Fruit fly (Drosophila melanogaster) whole organism, embryonic: ENCODE measurements around the gene BTBD9.

Source experiments
- ATbp ChIP-seq: fragments of 200-800 bp; sonication (Bioruptor generic); optimal IDR thresholded peaks from 2 replicates; lab custom pipeline; 2017; ENCODE audit warnings: missing biosample characterization, mild to moderate bottlenecking, missing genetic modification characterization, missing genetic modification reagents
- Ada2b ChIP-seq: fragments of 200-800 bp; sonication (Bioruptor generic); IDR thresholded peaks from 2 replicates; pipeline ENCODE4 v1.3.6; 2022; ENCODE audit warnings: missing biosample characterization, missing genetic modification characterization
- Asciz ChIP-seq: fragments of 200-800 bp; sonication (Bioruptor generic); optimal IDR thresholded peaks from 2 replicates; lab custom pipeline; 2017; ENCODE audit warnings: missing biosample characterization, mild to moderate bottlenecking, missing genetic modification characterization, missing genetic modification reagents
- CG10543 ChIP-seq: fragments of 200-800 bp; sonication (Bioruptor generic); optimal IDR thresholded peaks from 3 replicates; lab custom pipeline; 2017; ENCODE audit warnings: missing biosample characterization, mild to moderate bottlenecking, missing genetic modification characterization, moderate library complexity
- CG10979 ChIP-seq: fragments of 200-800 bp; sonication (Bioruptor generic); optimal IDR thresholded peaks from 2 replicates; lab custom pipeline; 2018; ENCODE audit warnings: missing biosample characterization, mild to moderate bottlenecking, missing genetic modification characterization, moderate library complexity
- CG11247 ChIP-seq: fragments of 200-800 bp; sonication (Bioruptor generic); IDR thresholded peaks from 2 replicates; pipeline ENCODE4 v1.3.6; 2022; ENCODE audit warnings: missing biosample characterization, missing genetic modification characterization
- CG12236 ChIP-seq: fragments of 200-800 bp; sonication (Bioruptor generic); optimal IDR thresholded peaks from 2 replicates; lab custom pipeline; 2016; ENCODE audit warnings: missing biosample characterization, missing genetic modification characterization
- CG15073 ChIP-seq: fragments of 200-800 bp; sonication (Bioruptor generic); optimal IDR thresholded peaks from 2 replicates; lab custom pipeline; 2016; ENCODE audit warnings: missing biosample characterization, missing genetic modification characterization
- CG15269 ChIP-seq: fragments of 200-800 bp; sonication (Bioruptor generic); optimal IDR thresholded peaks from 2 replicates; lab custom pipeline; 2018; ENCODE audit warnings: missing biosample characterization, mild to moderate bottlenecking, missing genetic modification characterization, moderate library complexity
- CG17328 ChIP-seq: fragments of 200-800 bp; sonication (Bioruptor generic); IDR thresholded peaks from 2 replicates; pipeline ENCODE4 v1.3.6; 2022; ENCODE audit warnings: missing biosample characterization, missing genetic modification characterization
- CG17912 ChIP-seq: fragments of 200-800 bp; sonication (Bioruptor generic); optimal IDR thresholded peaks from 2 replicates; lab custom pipeline; 2018; ENCODE audit warnings: missing biosample characterization, mild to moderate bottlenecking, missing genetic modification characterization
- CG18619 ChIP-seq: fragments of 200-800 bp; sonication (Bioruptor generic); optimal IDR thresholded peaks from 3 replicates; lab custom pipeline; 2017; ENCODE audit warnings: missing biosample characterization, mild to moderate bottlenecking, missing genetic modification characterization
- CG2889 ChIP-seq: fragments of 200-800 bp; sonication (Bioruptor generic); IDR thresholded peaks from 3 replicates; pipeline ENCODE4 v1.3.6; 2022; ENCODE audit warnings: missing biosample characterization, missing genetic modification characterization
- CG32772 ChIP-seq: fragments of 200-800 bp; sonication (Bioruptor generic); IDR thresholded peaks from 2 replicates; pipeline ENCODE4 v1.3.6; 2022; ENCODE audit warnings: missing biosample characterization, missing genetic modification characterization
- CG3407 ChIP-seq: fragments of 200-800 bp; sonication (Bioruptor generic); optimal IDR thresholded peaks from 2 replicates; lab custom pipeline; 2018; ENCODE audit warnings: missing biosample characterization, mild to moderate bottlenecking, missing genetic modification characterization
- CG3847 ChIP-seq: fragments of 200-800 bp; sonication (Bioruptor generic); IDR thresholded peaks from 2 replicates; pipeline ENCODE4 v1.3.6; 2022; ENCODE audit warnings: missing biosample characterization, missing genetic modification characterization
- CG8388 ChIP-seq: fragments of 200-800 bp; sonication (Bioruptor generic); optimal IDR thresholded peaks from 2 replicates; lab custom pipeline; 2019; ENCODE audit warnings: missing biosample characterization, mild to moderate bottlenecking, missing genetic modification characterization, moderate library complexity
- Chrac-16 ChIP-seq: fragments of 200-800 bp; sonication (Bioruptor generic); optimal IDR thresholded peaks from 3 replicates; lab custom pipeline; 2016; ENCODE audit warnings: missing biosample characterization, missing genetic modification characterization
- Dek ChIP-seq: fragments of 200-800 bp; sonication (Bioruptor generic); optimal IDR thresholded peaks from 3 replicates; lab custom pipeline; 2019; ENCODE audit warnings: missing biosample characterization, mild to moderate bottlenecking, missing genetic modification characterization, moderate library complexity
- Dip2 ChIP-seq: fragments of 200-800 bp; sonication (Bioruptor generic); IDR thresholded peaks from 2 replicates; pipeline ENCODE4 v1.3.6; 2022; ENCODE audit warnings: missing biosample characterization, missing genetic modification characterization
- Dip3 ChIP-seq: fragments of 200-800 bp; sonication (Bioruptor generic); optimal IDR thresholded peaks from 3 replicates; lab custom pipeline; 2016; ENCODE audit warnings: missing biosample characterization, missing genetic modification characterization
- Drgx ChIP-seq: fragments of 200-800 bp; sonication (Bioruptor generic); IDR thresholded peaks from 2 replicates; pipeline ENCODE4 v1.3.6; 2022; ENCODE audit warnings: missing biosample characterization, missing genetic modification characterization
- Gug ChIP-seq: fragments of 200-800 bp; sonication (Bioruptor generic); IDR thresholded peaks from 4 replicates; pipeline ENCODE4 v1.3.6; 2022; ENCODE audit warnings: missing biosample characterization, missing genetic modification characterization
- H15 ChIP-seq: fragments of 200-800 bp; sonication (Bioruptor generic); IDR thresholded peaks from 3 replicates; pipeline ENCODE4 v1.3.6; 2022; ENCODE audit warnings: missing biosample characterization, missing genetic modification characterization
- H2.0 ChIP-seq: fragments of 200-800 bp; sonication (Bioruptor generic); IDR thresholded peaks from 2 replicates; pipeline ENCODE4 v1.3.6; 2022; ENCODE audit warnings: missing biosample characterization, missing genetic modification characterization
- Hmr ChIP-seq: fragments of 200-800 bp; sonication (Bioruptor generic); optimal IDR thresholded peaks from 3 replicates; lab custom pipeline; 2017; ENCODE audit warnings: mild to moderate bottlenecking, missing biosample characterization, missing genetic modification reagents, missing genetic modification characterization
- Hr51 ChIP-seq, 2 experiments: fragments of 200-800 bp; sonication (Bioruptor generic); optimal IDR thresholded peaks; 2 replicates in 1 of 2; 3 replicates in 1 of 2; lab custom pipeline; 2016 to 2018; ENCODE audit warnings: missing biosample characterization in 2 of 2, missing genetic modification characterization in 2 of 2, mild to moderate bottlenecking in 1 of 2, moderate library complexity in 1 of 2
- Lpt ChIP-seq: fragments of >200 bp; optimal IDR thresholded peaks from 2 replicates; lab custom pipeline; 2018; ENCODE audit warnings: missing biosample characterization, missing genetic modification characterization
- MTF-1 ChIP-seq: fragments of 200-800 bp; sonication (Bioruptor generic); optimal IDR thresholded peaks from 2 replicates; lab custom pipeline; 2018; ENCODE audit warnings: missing biosample characterization, mild to moderate bottlenecking, missing genetic modification characterization, borderline replicate concordance
- NfI ChIP-seq: fragments of 200-800 bp; sonication (Bioruptor generic); optimal IDR thresholded peaks from 3 replicates; lab custom pipeline; 2018; ENCODE audit warnings: missing biosample characterization, mild to moderate bottlenecking, missing genetic modification characterization, moderate library complexity
- Sry-δ ChIP-seq: fragments of 200-800 bp; sonication (Bioruptor generic); optimal IDR thresholded peaks from 2 replicates; lab custom pipeline; 2016; ENCODE audit warnings: missing biosample characterization, missing genetic modification characterization
- TFAM ChIP-seq: fragments of 200-800 bp; sonication (Bioruptor generic); optimal IDR thresholded peaks from 2 replicates; lab custom pipeline; 2017; ENCODE audit warnings: missing biosample characterization, missing genetic modification characterization, inconsistent platforms
- Trl ChIP-seq, 3 experiments: fragments of >200 bp in 2 of 3; fragments of 200-800 bp in 1 of 3; sonication (Bioruptor generic) in 1 of 3; optimal IDR thresholded peaks; 2 replicates in 1 of 3; 3 replicates in 2 of 3; lab custom pipeline; 2016 to 2017; ENCODE audit warnings: missing biosample characterization in 1 of 3, missing genetic modification characterization in 1 of 3
- ara ChIP-seq: fragments of 200-800 bp; sonication (Bioruptor generic); IDR thresholded peaks from 2 replicates; pipeline ENCODE4 v1.3.6; 2022; ENCODE audit warnings: missing biosample characterization, missing genetic modification characterization
- ash1 ChIP-seq: fragments of 200-800 bp; sonication (Bioruptor generic); optimal IDR thresholded peaks from 2 replicates; lab custom pipeline; 2018; ENCODE audit warnings: missing biosample characterization, mild to moderate bottlenecking, missing genetic modification characterization
- bowl ChIP-seq: fragments of 200-800 bp; sonication (Bioruptor generic); IDR thresholded peaks from 2 replicates; pipeline ENCODE4 v1.3.6; 2022; ENCODE audit warnings: missing biosample characterization, missing genetic modification characterization
- bsh ChIP-seq, 2 experiments: fragments of 200-800 bp; sonication (Bioruptor generic); optimal IDR thresholded peaks; 2 replicates each; lab custom pipeline; 2017 to 2018; ENCODE audit warnings: mild to moderate bottlenecking in 2 of 2, missing biosample characterization in 2 of 2, missing genetic modification characterization in 2 of 2, moderate library complexity in 1 of 2
- crol ChIP-seq: fragments of 200-800 bp; sonication (Bioruptor generic); IDR thresholded peaks from 2 replicates; pipeline ENCODE4 v1.3.6; 2022; ENCODE audit warnings: missing biosample characterization, missing genetic modification characterization
- gsb-n ChIP-seq: fragments of 200-800 bp; sonication (Bioruptor generic); optimal IDR thresholded peaks from 3 replicates; lab custom pipeline; 2018; ENCODE audit warnings: missing biosample characterization, mild to moderate bottlenecking, missing genetic modification characterization
- kni ChIP-seq: fragments of 200-800 bp; sonication (Bioruptor generic); optimal IDR thresholded peaks from 3 replicates; lab custom pipeline; 2017; ENCODE audit warnings: mild to moderate bottlenecking, missing biosample characterization, missing genetic modification reagents, missing genetic modification characterization
- mld ChIP-seq: fragments of 200-800 bp; sonication (Bioruptor generic); IDR thresholded peaks from 3 replicates; pipeline ENCODE4 v1.3.6; 2022; ENCODE audit warnings: missing biosample characterization, missing genetic modification characterization; ENCODE audit not compliant: partially characterized antibody
- pnt ChIP-seq: fragments of 200-800 bp; sonication (Bioruptor generic); optimal IDR thresholded peaks from 3 replicates; lab custom pipeline; 2016; ENCODE audit warnings: missing biosample characterization, missing genetic modification characterization
- sr ChIP-seq: fragments of 200-800 bp; sonication (Bioruptor generic); IDR thresholded peaks from 3 replicates; pipeline ENCODE4 v1.3.6; 2022; ENCODE audit warnings: missing biosample characterization, missing genetic modification characterization
- sug ChIP-seq: fragments of 200-800 bp; optimal IDR thresholded peaks from 2 replicates; lab custom pipeline; 2019; ENCODE audit warnings: missing biosample characterization, mild to moderate bottlenecking, missing genetic modification characterization, moderate library complexity
- ttk ChIP-seq: fragments of 200-800 bp; sonication (Bioruptor generic); IDR thresholded peaks from 2 replicates; pipeline ENCODE4 v2.1.2; 2022; ENCODE audit warnings: missing biosample characterization, missing genetic modification characterization
- wek ChIP-seq: fragments of 200-800 bp; sonication (Bioruptor generic); optimal IDR thresholded peaks from 3 replicates; lab custom pipeline; 2018; ENCODE audit warnings: missing biosample characterization, mild to moderate bottlenecking, missing genetic modification characterization, moderate library complexity

Gene BTBD9

DNA sequence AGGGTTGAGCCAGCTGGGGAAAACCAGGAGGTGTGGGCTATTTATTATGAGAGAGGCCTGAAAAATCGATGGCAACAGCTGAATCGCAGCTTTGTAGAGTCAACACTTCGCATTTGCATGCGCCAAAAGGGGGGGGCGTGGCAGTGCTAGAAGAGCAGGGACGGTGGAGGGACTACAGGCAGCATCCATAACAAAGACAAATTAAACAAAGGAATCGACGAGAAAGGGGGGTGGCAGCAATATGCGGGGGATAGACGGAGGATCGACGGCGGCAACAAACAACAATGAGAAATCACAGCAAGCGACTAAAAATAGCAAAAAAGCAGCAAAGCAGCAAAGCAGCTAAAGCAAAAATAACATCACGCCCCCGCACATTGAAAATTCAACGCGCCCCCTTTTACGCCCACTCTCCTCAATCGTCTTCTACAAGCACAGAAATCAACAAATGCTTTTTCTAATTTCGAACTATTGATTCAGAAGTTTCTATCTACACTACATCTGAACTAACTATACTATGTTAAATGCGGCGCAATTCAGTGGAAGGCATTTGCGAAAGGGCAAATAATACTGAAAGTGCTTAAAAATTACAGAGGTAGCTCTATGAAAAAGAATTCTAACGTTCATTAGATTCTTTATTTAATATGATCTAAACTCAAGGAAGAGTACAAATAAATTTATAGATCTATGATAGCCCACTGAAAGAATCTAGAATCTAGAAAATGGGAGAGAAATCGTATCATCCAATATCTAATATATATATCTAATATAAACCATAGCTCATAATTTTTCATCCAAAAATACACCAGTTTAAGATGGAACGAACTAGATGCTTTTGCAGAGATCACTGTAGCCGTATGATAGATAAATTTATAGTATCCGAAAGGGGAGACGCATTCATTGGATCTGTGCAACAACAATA lies 33.3 kb upstream of the BTBD9 start (continued):
- TF ChIP-seq ttk (GFP tag; lab: Robert Waterston, UW) (no peak), Sry-δ (GFP tag; lab: Kevin White, UChicago) (no peak), Dip3 (GFP tag; lab: Kevin White, UChicago) (no peak), Hr51 (GFP tag; optimal IDR thresholded peaks at IDR 0.05; lab: Kevin White, UChicago) (no peak), CG32772 (no peak), H2.0 (GFP tag; lab: Robert Waterston, UW) (no peak), CG12236 (GFP tag; lab: Kevin White, UChicago) (no peak), CG15269 (tag; lab: Kevin White, UChicago) (peak; percentile 3)

DNA sequence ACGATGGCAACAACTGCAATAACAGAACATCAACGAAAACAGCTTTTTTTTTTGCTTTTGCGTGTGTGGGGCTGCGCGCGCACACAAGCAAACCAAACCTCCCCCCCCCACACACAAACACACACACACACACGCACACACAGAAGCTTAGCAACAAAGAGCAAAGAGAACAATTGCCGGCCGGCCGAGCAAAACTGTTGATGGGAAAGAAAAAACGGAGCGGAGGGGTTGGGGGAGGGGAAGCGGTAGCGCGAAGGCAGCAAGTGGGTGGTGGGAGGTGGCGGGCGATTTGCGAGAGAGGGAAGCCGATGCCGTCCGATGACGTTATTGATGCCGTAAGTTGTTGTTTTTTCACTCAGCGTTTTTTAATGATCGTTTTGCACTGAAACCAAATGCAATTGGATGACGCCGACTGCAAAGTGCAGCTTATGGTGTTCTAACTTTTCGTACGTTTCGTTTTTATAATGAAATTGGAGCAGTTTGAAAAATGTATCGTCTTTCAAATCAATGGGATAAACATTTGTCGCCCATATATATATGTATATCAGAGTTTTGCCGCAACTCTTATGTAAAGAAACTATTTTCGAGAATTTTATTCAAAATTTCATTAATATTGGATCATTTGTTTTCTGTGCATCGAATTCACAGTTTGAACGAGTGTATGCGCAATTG lies 32.5 kb upstream of the BTBD9 start:
- TF ChIP-seq Dip2 (GFP tag; lab: Robert Waterston, UW) = no peak
- no peak for TF ChIP-seq ATbp (GFP tag; lab: Kevin White, UChicago)
- no peak for TF ChIP-seq pnt (GFP tag; lab: Kevin White, UChicago)
- TF ChIP-seq Asciz (GFP tag; lab: Kevin White, UChicago) = no peak
- no peak for TF ChIP-seq NfI (GFP tag; lab: Kevin White, UChicago)
- no peak; the same call in 1 of the 2 replicates for TF ChIP-seq CG11247 (GFP tag; lab: Robert Waterston, UW)
- TF ChIP-seq CG15073 (GFP tag; lab: Kevin White, UChicago) = no peak
- no peak for TF ChIP-seq CG10979 (tag; lab: Kevin White, UChicago)
- no peak for TF ChIP-seq CG3407 (GFP tag; lab: Kevin White, UChicago)
- no peak for TF ChIP-seq MTF-1 (GFP tag; lab: Kevin White, UChicago)
- peak; percentile 51 for TF ChIP-seq ash1 (GFP tag; lab: Kevin White, UChicago)
- TF ChIP-seq wek = no peak
- TF ChIP-seq CG17912 (GFP tag; lab: Kevin White, UChicago) = no peak
- TF ChIP-seq CG18619 = no peak
- peak; percentile 48 for TF ChIP-seq CG10543 (GFP tag; lab: Kevin White, UChicago)
- no peak for TF ChIP-seq bowl (GFP tag; lab: Robert Waterston, UW)
- no peak for TF ChIP-seq mld (GFP tag; lab: Robert Waterston, UW)
- no peak for TF ChIP-seq gsb-n (tag; lab: Kevin White, UChicago)
- peak; percentile 98 for TF ChIP-seq crol (GFP tag; lab: Robert Waterston, UW)
- TF ChIP-seq sr (GFP tag; lab: Robert Waterston, UW) = 0 out of 3 replicates have a peak, but pooled peaks have one; percentile 58
- TF ChIP-seq CG17328 (GFP tag; lab: Robert Waterston, UW) = no peak
- TF ChIP-seq bsh (GFP tag; optimal IDR thresholded peaks at IDR 0.05; lab: Kevin White, UChicago) = peak in 1 of 2 experiments; percentile 17
- peak; percentile 10 to 48 for TF ChIP-seq Trl (optimal IDR thresholded peaks at IDR 0.05; lab: Kevin White, UChicago)
- no peak for TF ChIP-seq Trl (GFP tag; optimal IDR thresholded peaks at IDR 0.05; lab: Kevin White, UChicago)
- no peak for TF ChIP-seq Gug (GFP tag; lab: Robert Waterston, UW)
- TF ChIP-seq sug (tag; lab: Kevin White, UChicago) = no peak
- TF ChIP-seq Chrac-16 = no peak
- no peak for TF ChIP-seq CG8388 (GFP tag; lab: Kevin White, UChicago)
- TF ChIP-seq Dek (tag; lab: Kevin White, UChicago) = no peak
- peak; percentile 41 for TF ChIP-seq Drgx (GFP tag; lab: Robert Waterston, UW)
- no peak for TF ChIP-seq Hmr (GFP tag; lab: Kevin White, UChicago)
- TF ChIP-seq kni = no peak
- TF ChIP-seq CG2889 (GFP tag; lab: Robert Waterston, UW) = no peak
- no peak for TF ChIP-seq TFAM
- TF ChIP-seq ara = no peak
- no peak for TF ChIP-seq CG12236 (GFP tag; lab: Kevin White, UChicago)
- TF ChIP-seq CG3847 = no peak
- no peak for TF ChIP-seq Ada2b (GFP tag; lab: Robert Waterston, UW)
- TF ChIP-seq H15 (GFP tag; lab: Robert Waterston, UW) = no peak
- no peak for TF ChIP-seq Lpt (GFP tag; lab: Kevin White, UChicago)
